Worm (Caenorhabditis elegans) whole organism, young adult: ENCODE results near the gene metl-1.
A peak's percentile ranks its signal among the peaks of the same experiment; 100 is the strongest.

Experiments
- B0336.3 ChIP-seq: fragments of 200-800 bp; sonication (Bioruptor generic); IDR thresholded peaks from 2 replicates; pipeline ENCODE4 v1.3.6; 2022; ENCODE audit warnings: missing genetic modification characterization, missing compliant biosample characterization
- F37B4.10 ChIP-seq: fragments of 200-800 bp; sonication (Bioruptor generic); IDR thresholded peaks from 2 replicates; pipeline ENCODE4 v1.3.6; 2022; ENCODE audit warnings: missing genetic modification characterization, missing compliant biosample characterization
- F49E8.2 ChIP-seq: sonication (generic microtip); optimal IDR thresholded peaks from 3 replicates; lab custom pipeline; 2017; ENCODE audit warnings: missing genetic modification characterization, mild to moderate bottlenecking, missing compliant biosample characterization, antibody characterized with exemption, moderate library complexity; ENCODE audit not compliant: insufficient read depth
- K12H6.12 ChIP-seq: fragments of 200-800 bp; sonication (Bioruptor generic); optimal IDR thresholded peaks from 2 replicates; lab custom pipeline; 2018; ENCODE audit warnings: mild to moderate bottlenecking, missing genetic modification characterization, missing compliant biosample characterization
- Y53F4B.3 ChIP-seq: fragments of 200-800 bp; sonication (Bioruptor generic); IDR thresholded peaks from 2 replicates; pipeline ENCODE4 v1.3.6; 2022; ENCODE audit warnings: missing genetic modification reagents, missing genetic modification characterization, missing compliant biosample characterization
- attf-5 ChIP-seq: fragments of 200-800 bp; sonication (Bioruptor generic); optimal IDR thresholded peaks from 2 replicates; lab custom pipeline; 2018; ENCODE audit warnings: mild to moderate bottlenecking, missing genetic modification characterization, missing compliant biosample characterization
- bed-2 ChIP-seq: fragments of 200-800 bp; sonication (Bioruptor generic); IDR thresholded peaks from 2 replicates; pipeline ENCODE4 v1.3.6; 2022; ENCODE audit warnings: missing genetic modification reagents, missing genetic modification characterization, missing compliant biosample characterization
- cebp-1 ChIP-seq, 2 experiments: fragments of 200-800 bp in 1 of 2; sonication (Bioruptor generic) in 1 of 2; sonication (generic microtip) in 1 of 2; IDR thresholded peaks in 1 of 2; optimal IDR thresholded peaks in 1 of 2; 2 replicates each; pipeline versions ENCODE4 v1.3.6 to Lab custom; 2017 to 2022; ENCODE audit warnings: missing compliant biosample characterization in 2 of 2, missing genetic modification characterization in 2 of 2, mild to moderate bottlenecking in 1 of 2, missing genetic modification reagents in 1 of 2, moderate library complexity in 1 of 2
- ceh-100 ChIP-seq: fragments of 200-800 bp; sonication (Bioruptor generic); IDR thresholded peaks from 2 replicates; pipeline ENCODE4 v1.3.6; 2022; ENCODE audit warnings: missing genetic modification reagents, missing genetic modification characterization, missing compliant biosample characterization
- ceh-27 ChIP-seq: fragments of 200-800 bp; sonication (Bioruptor generic); optimal IDR thresholded peaks from 2 replicates; lab custom pipeline; 2018; ENCODE audit warnings: mild to moderate bottlenecking, missing genetic modification characterization, moderate library complexity, missing compliant biosample characterization
- ceh-58 ChIP-seq: fragments of 200-800 bp; sonication (Bioruptor generic); IDR thresholded peaks from 2 replicates; pipeline ENCODE4 v1.3.6; 2022; ENCODE audit warnings: missing genetic modification characterization, missing compliant biosample characterization
- chd-7 ChIP-seq: sonication (generic microtip); optimal IDR thresholded peaks from 2 replicates; lab custom pipeline; 2016; ENCODE audit warnings: mild to moderate bottlenecking, missing genetic modification characterization, moderate library complexity, missing compliant biosample characterization
- dpl-1 ChIP-seq: fragments of 150-350 bp; optimal IDR thresholded peaks from 2 replicates; lab custom pipeline; 2014; ENCODE audit warnings: missing biosample characterization, missing genetic modification reagents, missing genetic modification characterization
- egrh-3 ChIP-seq: fragments of 200-800 bp; sonication (Bioruptor generic); IDR thresholded peaks from 2 replicates; pipeline ENCODE4 v1.3.6; 2022; ENCODE audit warnings: missing genetic modification reagents, missing genetic modification characterization, missing compliant biosample characterization
- fkh-3 ChIP-seq: sonication (generic microtip); optimal IDR thresholded peaks from 2 replicates; lab custom pipeline; 2016; ENCODE audit warnings: mild to moderate bottlenecking, missing genetic modification characterization, missing compliant biosample characterization
- him-1 ChIP-seq: sonication (generic microtip); optimal IDR thresholded peaks from 2 replicates; lab custom pipeline; 2016; ENCODE audit warnings: missing genotype, missing genetic modification reagents, missing genetic modification characterization, missing compliant biosample characterization
- hmg-1.2 ChIP-seq: fragments of 200-800 bp; sonication (Bioruptor generic); IDR thresholded peaks from 2 replicates; pipeline ENCODE4 v1.3.6; 2022; ENCODE audit warnings: missing genetic modification reagents, missing genetic modification characterization, missing compliant biosample characterization
- hrde-1 ChIP-seq: sonication (generic microtip); optimal IDR thresholded peaks from 2 replicates; lab custom pipeline; 2016; ENCODE audit warnings: missing genetic modification characterization, mild to moderate bottlenecking, missing compliant biosample characterization, moderate library complexity, missing genotype, missing genetic modification reagents, borderline replicate concordance
- lag-1 ChIP-seq: fragments of 200-800 bp; sonication (Bioruptor generic); IDR thresholded peaks from 2 replicates; pipeline ENCODE4 v1.3.6; 2022; ENCODE audit warnings: missing genetic modification reagents, missing genetic modification characterization, missing compliant biosample characterization
- let-607 ChIP-seq, 2 experiments: fragments of 200-800 bp in 1 of 2; sonication (Bioruptor generic) in 1 of 2; sonication (generic microtip) in 1 of 2; optimal IDR thresholded peaks; 2 replicates each; lab custom pipeline; 2016 to 2018; ENCODE audit warnings: mild to moderate bottlenecking in 2 of 2, missing compliant biosample characterization in 2 of 2, missing genetic modification characterization in 2 of 2, moderate library complexity in 2 of 2, missing genotype in 1 of 2
- lin-26 ChIP-seq: fragments of 200-800 bp; sonication (Bioruptor generic); IDR thresholded peaks from 2 replicates; pipeline ENCODE4 v1.3.6; 2022; ENCODE audit warnings: missing genetic modification reagents, missing genetic modification characterization, missing compliant biosample characterization
- lin-40 ChIP-seq: sonication (generic microtip); optimal IDR thresholded peaks from 2 replicates; lab custom pipeline; 2016; ENCODE audit warnings: missing genetic modification characterization, mild to moderate bottlenecking, missing compliant biosample characterization, missing genotype, missing genetic modification reagents
- madf-10 ChIP-seq: sonication (generic microtip); optimal IDR thresholded peaks from 2 replicates; lab custom pipeline; 2016; ENCODE audit warnings: mild to moderate bottlenecking, missing genetic modification characterization, missing compliant biosample characterization
- madf-3 ChIP-seq: fragments of 200-800 bp; sonication (Bioruptor generic); IDR thresholded peaks from 2 replicates; pipeline ENCODE4 v1.3.6; 2022; ENCODE audit warnings: missing genetic modification reagents, missing genetic modification characterization, missing compliant biosample characterization
- madf-6 ChIP-seq: fragments of 200-800 bp; sonication (Bioruptor generic); IDR thresholded peaks from 2 replicates; pipeline ENCODE4 v1.3.6; 2022; ENCODE audit warnings: missing genetic modification reagents, missing genetic modification characterization, missing compliant biosample characterization
- nfya-2 ChIP-seq: fragments of 200-800 bp; sonication (Bioruptor generic); IDR thresholded peaks from 2 replicates; pipeline ENCODE4 v1.3.6; 2022; ENCODE audit warnings: missing genetic modification reagents, missing genetic modification characterization, missing compliant biosample characterization
- nfyb-1 ChIP-seq: fragments of 200-800 bp; sonication (Bioruptor generic); IDR thresholded peaks from 2 replicates; pipeline ENCODE4 v1.3.6; 2022; ENCODE audit warnings: missing genetic modification reagents, missing genetic modification characterization, missing compliant biosample characterization
- nhr-90 ChIP-seq: sonication (generic microtip); optimal IDR thresholded peaks from 2 replicates; lab custom pipeline; 2016; ENCODE audit warnings: missing genotype, mild to moderate bottlenecking, missing genetic modification characterization, missing compliant biosample characterization
- pbrm-1 ChIP-seq: fragments of 200-800 bp; sonication (Bioruptor generic); IDR thresholded peaks from 2 replicates; pipeline ENCODE4 v1.3.6; 2022; ENCODE audit warnings: missing genetic modification reagents, missing genetic modification characterization, missing compliant biosample characterization
- pha-4 ChIP-seq: fragments of 150-350 bp; sonication (generic microtip); optimal IDR thresholded peaks from 2 replicates; lab custom pipeline; 2014; ENCODE audit warnings: missing biosample characterization, missing genetic modification reagents, missing genetic modification characterization
- rec-8 ChIP-seq, 2 experiments: sonication (generic microtip); optimal IDR thresholded peaks; 2 replicates each; lab custom pipeline; 2016; ENCODE audit warnings: mild to moderate bottlenecking in 2 of 2, missing genetic modification characterization in 2 of 2, missing genetic modification reagents in 2 of 2, missing genotype in 2 of 2, missing biosample characterization in 1 of 2, missing compliant biosample characterization in 1 of 2, moderate library complexity in 1 of 2
- repo-1 ChIP-seq: sonication (generic microtip); optimal IDR thresholded peaks from 2 replicates; lab custom pipeline; 2017; ENCODE audit warnings: mild to moderate bottlenecking, missing genetic modification characterization, missing compliant biosample characterization
- rpc-1 ChIP-seq, 2 experiments: fragments of 150-350 bp in 1 of 2; sonication (generic microtip) in 1 of 2; optimal IDR thresholded peaks; 2 replicates each; lab custom pipeline; 2014 to 2018; ENCODE audit warnings: missing biosample characterization in 1 of 2, missing genetic modification characterization in 1 of 2, missing genetic modification reagents in 1 of 2, missing genotype in 1 of 2
- snpc-1.3 ChIP-seq: sonication (generic microtip); optimal IDR thresholded peaks from 2 replicates; lab custom pipeline; 2017; ENCODE audit warnings: missing genetic modification characterization, mild to moderate bottlenecking, missing compliant biosample characterization, antibody characterized with exemption, moderate library complexity, missing genotype, missing genetic modification reagents; ENCODE audit not compliant: insufficient read depth
- sptf-2 ChIP-seq: fragments of 200-800 bp; sonication (Bioruptor generic); optimal IDR thresholded peaks from 2 replicates; lab custom pipeline; 2018; ENCODE audit warnings: mild to moderate bottlenecking, missing genetic modification characterization, missing compliant biosample characterization
- tbx-9 ChIP-seq: sonication (generic microtip); optimal IDR thresholded peaks from 2 replicates; lab custom pipeline; 2016; ENCODE audit warnings: borderline replicate concordance, missing genetic modification characterization, inconsistent platforms, missing compliant biosample characterization
- xnd-1 ChIP-seq: sonication (generic microtip); optimal IDR thresholded peaks from 2 replicates; lab custom pipeline; 2016; ENCODE audit warnings: missing genotype, missing genetic modification reagents, missing genetic modification characterization, missing compliant biosample characterization
- zfh-2 ChIP-seq: fragments of 200-800 bp; sonication (Bioruptor generic); conservative IDR thresholded peaks from 2 replicates; pipeline ENCODE4 v1.3.6; 2022; ENCODE audit warnings: missing genetic modification reagents, missing genetic modification characterization, missing compliant biosample characterization
- ztf-25 ChIP-seq: fragments of 200-800 bp; sonication (Bioruptor generic); IDR thresholded peaks from 2 replicates; pipeline ENCODE4 v1.3.6; 2022; ENCODE audit warnings: missing genetic modification reagents, missing genetic modification characterization, missing compliant biosample characterization
- ztf-3 ChIP-seq: fragments of 200-800 bp; sonication (Bioruptor generic); optimal IDR thresholded peaks from 2 replicates; lab custom pipeline; 2018; ENCODE audit warnings: mild to moderate bottlenecking, missing genetic modification characterization, missing compliant biosample characterization

Gene metl-1

DNA sequence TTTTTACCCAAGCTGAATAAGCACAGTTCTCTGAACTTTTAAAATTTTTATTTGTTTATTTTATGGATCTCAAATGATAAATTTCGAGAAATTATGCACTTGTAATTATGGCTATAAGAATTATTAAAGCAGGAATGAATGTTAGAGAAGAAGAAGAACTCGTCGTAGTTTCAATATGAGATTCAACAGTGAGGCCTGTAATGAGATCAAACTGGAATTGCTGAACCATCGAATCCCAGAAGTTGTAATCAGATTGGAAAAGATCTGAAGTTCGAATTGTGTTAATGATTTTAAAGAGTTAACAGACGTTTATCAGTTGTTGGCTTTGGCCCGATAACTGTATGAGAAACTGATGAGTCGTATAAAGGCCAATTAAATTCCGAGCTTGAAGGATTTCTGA, 17.7 kb downstream of the metl-1 start (continued):
- peak; percentile 42 for TF ChIP-seq F49E8.2 (tag; lab: Kevin White, UChicago)
- peak; percentile 31 for TF ChIP-seq him-1 (tag; lab: Kevin White, UChicago)

DNA sequence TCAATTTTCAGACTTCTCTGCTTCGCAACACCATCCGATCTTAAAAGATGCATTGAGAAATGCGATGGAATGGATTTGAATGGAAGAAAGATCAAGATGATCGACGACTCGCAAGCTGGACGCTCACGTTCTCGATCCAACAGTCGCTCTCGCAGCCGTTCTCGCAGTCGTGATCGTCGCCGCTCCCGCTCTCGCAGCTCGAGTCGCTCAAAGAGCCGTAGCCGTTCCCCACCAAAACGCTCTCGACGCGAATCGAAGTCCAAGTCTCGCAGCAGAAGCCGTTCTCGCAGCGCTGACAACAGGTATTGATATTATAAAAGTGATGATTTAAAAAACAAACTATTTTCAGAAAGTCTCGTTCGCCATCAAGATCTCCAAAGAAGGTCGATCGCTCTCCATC, 18.2 kb downstream of the metl-1 start:
- TF ChIP-seq madf-6 (GFP tag; lab: Robert Waterston, UW) (no peak), zfh-2 (GFP tag; lab: Robert Waterston, UW) (peak; percentile 89), pha-4 (tag; lab: Kevin White, UChicago) (no peak), egrh-3 (peak; percentile 75; the same call in 1 of the 2 replicates), ceh-58 (GFP tag; lab: Robert Waterston, UW) (0 out of 2 replicates have a peak, but pooled peaks have one; percentile 41), madf-3 (GFP tag; lab: Robert Waterston, UW) (0 out of 2 replicates have a peak, but pooled peaks have one; percentile 12), hmg-1.2 (GFP tag; lab: Robert Waterston, UW) (no peak), sptf-2 (GFP tag; lab: Kevin White, UChicago) (no peak), nfyb-1 (GFP tag; lab: Robert Waterston, UW) (0 out of 2 replicates have a peak, but pooled peaks have one; percentile 12)

DNA sequence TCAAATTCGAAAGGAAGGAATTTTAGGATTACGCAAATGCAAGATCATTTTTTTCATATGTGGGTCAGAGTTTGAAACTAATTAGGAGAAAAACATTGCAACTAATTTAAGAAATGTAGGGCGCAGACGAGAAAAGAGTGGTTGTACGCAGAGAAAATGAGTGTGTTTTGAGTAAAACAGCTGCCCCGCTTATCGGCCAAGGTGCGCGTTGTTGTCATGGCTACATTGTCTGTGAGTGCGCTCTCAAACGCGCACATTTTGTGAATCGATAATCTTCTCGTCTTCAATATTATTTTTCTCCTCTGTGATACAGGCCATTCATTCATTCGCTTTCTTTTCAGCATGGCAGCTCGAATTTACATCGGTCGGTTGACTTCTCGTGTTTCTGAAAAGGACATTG, 19.7 kb downstream of the metl-1 start:
- TF ChIP-seq cebp-1 (GFP tag; IDR thresholded peaks at IDR 0.05; lab: Robert Waterston, UW) (no peak), cebp-1 (tag; optimal IDR thresholded peaks at IDR 0.05; lab: Kevin White, UChicago) (peak; percentile 31), nfyb-1 (GFP tag; lab: Robert Waterston, UW) (0 out of 2 replicates have a peak, but pooled peaks have one; percentile 31), repo-1 (no peak), madf-6 (GFP tag; lab: Robert Waterston, UW) (peak; percentile 37; the same call in 1 of the 2 replicates), xnd-1 (tag; lab: Kevin White, UChicago) (no peak)

DNA sequence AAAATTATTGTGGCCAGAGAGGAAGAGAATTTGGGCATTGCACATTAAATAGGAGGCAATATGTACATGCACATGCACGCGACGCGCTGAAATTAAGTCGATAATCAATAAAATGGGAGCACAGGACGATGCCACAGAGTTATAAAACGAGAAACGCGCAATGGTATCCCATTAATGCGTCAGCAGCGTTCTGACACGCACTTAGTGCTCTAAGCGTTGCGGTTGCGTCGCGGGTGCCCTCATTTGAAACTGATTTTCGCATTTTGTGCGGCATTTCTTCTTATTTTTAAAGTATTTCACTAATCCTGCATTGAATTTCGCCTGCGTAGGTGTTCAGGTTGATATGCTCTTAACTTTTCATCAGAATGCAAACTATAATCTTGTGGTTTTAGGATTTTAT, 20.4 kb downstream of the metl-1 start, which contains the start of gene rsp-1:
rsp-1 (plus strand) TSS at position 338 of the 400 bp plus-strand sequence.
- TF ChIP-seq lin-40 (peak; percentile 88), ztf-25 (no peak), pbrm-1 (GFP tag; lab: Robert Waterston, UW) (peak; percentile 91), snpc-1.3 (tag; lab: Kevin White, UChicago) (peak; percentile 72), lin-26 (GFP tag; lab: Robert Waterston, UW) (no peak), nfyb-1 (GFP tag; lab: Robert Waterston, UW) (peak; percentile 86), B0336.3 (GFP tag; lab: Robert Waterston, UW) (peak; percentile 83), bed-2 (no peak), madf-3 (GFP tag; lab: Robert Waterston, UW) (peak; percentile 100), chd-7 (peak; percentile 64), tbx-9 (no peak), madf-10 (tag; lab: Kevin White, UChicago) (peak; percentile 80), lag-1 (GFP tag; lab: Robert Waterston, UW) (0 out of 2 replicates have a peak, but pooled peaks have one; percentile 48), F37B4.10 (GFP tag; lab: Robert Waterston, UW) (no peak), F49E8.2 (tag; lab: Kevin White, UChicago) (peak; percentile 53), nfya-2 (GFP tag; lab: Robert Waterston, UW) (no peak), rec-8 (tag; optimal IDR thresholded peaks at IDR 0.05; lab: Kevin White, UChicago) (no peak), attf-5 (GFP tag; lab: Kevin White, UChicago) (peak; percentile 98), nhr-90 (peak; percentile 23), sptf-2 (GFP tag; lab: Kevin White, UChicago) (peak; percentile 4), fkh-3 (tag; lab: Kevin White, UChicago) (no peak), dpl-1 (GFP tag; lab: Kevin White, UChicago) (peak; percentile 56), let-607 (tag; optimal IDR thresholded peaks at IDR 0.05; lab: Kevin White, UChicago) (peak; percentile 54 to 73), hrde-1 (tag; lab: Kevin White, UChicago) (peak; percentile 36), K12H6.12 (tag; lab: Kevin White, UChicago) (peak; percentile 80), ceh-100 (GFP tag; lab: Robert Waterston, UW) (peak; percentile 78), ztf-3 (GFP tag; lab: Kevin White, UChicago) (no peak), rpc-1 (optimal IDR thresholded peaks at IDR 0.05; lab: Kevin White, UChicago) (no peak), rpc-1 (tag; optimal IDR thresholded peaks at IDR 0.05; lab: Kevin White, UChicago) (no peak), Y53F4B.3 (no peak), ceh-27 (peak; percentile 85)
